Fruit fly (Drosophila melanogaster): ENCODE results near the gene lft.
A peak's percentile ranks its signal among the peaks of the same experiment; 100 is the strongest.

Gene lft

dm6 chr2L:10413251-10414127 is 49.2 kb downstream of the lft start, which contains the start of the genes CG5355 and Klp31E (continued):
- peak; percentile 59 for TF ChIP-seq Hr39 (GFP tag; optimal IDR thresholded peaks at IDR 0.05)
- TF ChIP-seq CG11294 (GFP tag; IDR thresholded peaks at IDR 0.05) = no peak
- no peak for TF ChIP-seq achi (GFP tag; optimal IDR thresholded peaks at IDR 0.05)
- TF ChIP-seq Blimp-1 (GFP tag; optimal IDR thresholded peaks at IDR 0.05) = peak; percentile 43
- TF ChIP-seq esn (GFP tag; optimal IDR thresholded peaks at IDR 0.05) = peak; percentile 54
- TF ChIP-seq CG16779 (tag; optimal IDR thresholded peaks at IDR 0.05) = no peak
- peak; percentile 63 for TF ChIP-seq CG31627 (GFP tag; optimal IDR thresholded peaks at IDR 0.05)
- TF ChIP-seq dac (GFP tag; optimal IDR thresholded peaks at IDR 0.05) = no peak
- peak; percentile 46 for TF ChIP-seq Ets96B (tag; optimal IDR thresholded peaks at IDR 0.05)
- TF ChIP-seq CG3919 (GFP tag; optimal IDR thresholded peaks at IDR 0.05) = no peak
- TF ChIP-seq Lpt (GFP tag; optimal IDR thresholded peaks at IDR 0.05) = no peak
- TF ChIP-seq lz (GFP tag; optimal IDR thresholded peaks at IDR 0.05) = peak; percentile 59
- TF ChIP-seq topi (GFP tag; optimal IDR thresholded peaks at IDR 0.05) = no peak
- TF ChIP-seq CG7368 (GFP tag; optimal IDR thresholded peaks at IDR 0.05) = no peak
- peak; percentile 87 for TF ChIP-seq Eip78C (GFP tag)
- TF ChIP-seq CG34406 (GFP tag; optimal IDR thresholded peaks at IDR 0.05) = no peak
- TF ChIP-seq CG10669 (GFP tag; optimal IDR thresholded peaks at IDR 0.05) = no peak
- no peak for TF ChIP-seq Met (GFP tag; optimal IDR thresholded peaks at IDR 0.05)

Data from whole organism, prepupa.